Fruit fly (Drosophila melanogaster) whole organism, embryonic: Measurements from ENCODE around the gene Cyp4d14.

Source experiments
- CG10209 ChIP-seq: fragments of 200-800 bp; sonication (Bioruptor generic); optimal IDR thresholded peaks from 3 replicates; lab custom pipeline; 2017; ENCODE audit warnings: missing biosample characterization, mild to moderate bottlenecking, missing genetic modification characterization, missing genetic modification reagents
- CG10979 ChIP-seq: fragments of 200-800 bp; sonication (Bioruptor generic); optimal IDR thresholded peaks from 2 replicates; lab custom pipeline; 2018; ENCODE audit warnings: missing biosample characterization, mild to moderate bottlenecking, missing genetic modification characterization, moderate library complexity
- CG11456 ChIP-seq: fragments of 200-800 bp; sonication (Bioruptor generic); IDR thresholded peaks from 3 replicates; pipeline ENCODE4 v1.3.6; 2022; ENCODE audit warnings: missing biosample characterization, missing genetic modification characterization
- CG12219 ChIP-seq: fragments of 200-800 bp; sonication (Bioruptor generic); optimal IDR thresholded peaks from 3 replicates; lab custom pipeline; 2018; ENCODE audit warnings: missing biosample characterization, mild to moderate bottlenecking, missing genetic modification characterization
- CG14014 ChIP-seq: fragments of 200-800 bp; sonication (Bioruptor generic); IDR thresholded peaks from 2 replicates; pipeline ENCODE4 v1.3.6; 2022; ENCODE audit warnings: missing biosample characterization, missing genetic modification characterization
- CG14441 ChIP-seq: fragments of 200-800 bp; sonication (Bioruptor generic); IDR thresholded peaks from 2 replicates; pipeline ENCODE4 v1.3.6; 2022; ENCODE audit warnings: missing biosample characterization, missing genetic modification characterization
- CG14710 ChIP-seq: fragments of 200-800 bp; sonication (Bioruptor generic); optimal IDR thresholded peaks from 3 replicates; lab custom pipeline; 2019; ENCODE audit warnings: missing biosample characterization, mild to moderate bottlenecking, missing genetic modification characterization, moderate library complexity
- CG18619 ChIP-seq: fragments of 200-800 bp; sonication (Bioruptor generic); optimal IDR thresholded peaks from 3 replicates; lab custom pipeline; 2017; ENCODE audit warnings: missing biosample characterization, mild to moderate bottlenecking, missing genetic modification characterization
- CG2678 ChIP-seq: fragments of 200-800 bp; sonication (Bioruptor generic); optimal IDR thresholded peaks from 3 replicates; lab custom pipeline; 2019; ENCODE audit warnings: missing biosample characterization, mild to moderate bottlenecking, missing genetic modification characterization, moderate library complexity
- CG2875 ChIP-seq: fragments of 200-800 bp; sonication (Bioruptor generic); optimal IDR thresholded peaks from 2 replicates; lab custom pipeline; 2017; ENCODE audit warnings: missing biosample characterization, mild to moderate bottlenecking, missing genetic modification characterization, missing genetic modification reagents
- CG3281 ChIP-seq: fragments of 200-800 bp; sonication (Bioruptor generic); optimal IDR thresholded peaks from 3 replicates; lab custom pipeline; 2017; ENCODE audit warnings: missing biosample characterization, mild to moderate bottlenecking, missing genetic modification characterization
- CG3407 ChIP-seq: fragments of 200-800 bp; sonication (Bioruptor generic); optimal IDR thresholded peaks from 2 replicates; lab custom pipeline; 2018; ENCODE audit warnings: missing biosample characterization, mild to moderate bottlenecking, missing genetic modification characterization
- CG3838 ChIP-seq: fragments of 200-800 bp; sonication (Bioruptor generic); optimal IDR thresholded peaks from 3 replicates; lab custom pipeline; 2016; ENCODE audit warnings: missing biosample characterization, missing genetic modification characterization
- CG4282 ChIP-seq: fragments of 200-800 bp; sonication (Bioruptor generic); optimal IDR thresholded peaks from 2 replicates; lab custom pipeline; 2016; ENCODE audit warnings: missing biosample characterization, missing genetic modification characterization
- CG6654 ChIP-seq: fragments of 200-800 bp; sonication (Bioruptor generic); optimal IDR thresholded peaks from 2 replicates; lab custom pipeline; 2017; ENCODE audit warnings: missing biosample characterization, mild to moderate bottlenecking, missing genetic modification characterization
- CG6813 ChIP-seq: fragments of 200-800 bp; sonication (Bioruptor generic); optimal IDR thresholded peaks from 2 replicates; lab custom pipeline; 2017; ENCODE audit warnings: missing biosample characterization, missing genetic modification characterization, mild to moderate bottlenecking, moderate library complexity, missing genetic modification reagents
- CG6854 ChIP-seq: fragments of 200-800 bp; sonication (Bioruptor generic); optimal IDR thresholded peaks from 3 replicates; lab custom pipeline; 2017; ENCODE audit warnings: missing biosample characterization, mild to moderate bottlenecking, missing genetic modification characterization
- CG7839 ChIP-seq: fragments of 200-800 bp; sonication (Bioruptor generic); optimal IDR thresholded peaks from 3 replicates; lab custom pipeline; 2018; ENCODE audit warnings: missing biosample characterization, mild to moderate bottlenecking, missing genetic modification characterization, moderate library complexity
- CG9727 ChIP-seq: fragments of 200-800 bp; sonication (Bioruptor generic); optimal IDR thresholded peaks from 3 replicates; lab custom pipeline; 2017; ENCODE audit warnings: missing biosample characterization, mild to moderate bottlenecking, missing genetic modification characterization
- CG9876 ChIP-seq: fragments of 200-800 bp; sonication (Bioruptor generic); optimal IDR thresholded peaks from 2 replicates; lab custom pipeline; 2016; ENCODE audit warnings: missing biosample characterization, missing genetic modification characterization
- Dbx ChIP-seq: fragments of 200-800 bp; sonication (Bioruptor generic); IDR thresholded peaks from 3 replicates; pipeline ENCODE4 v1.3.6; 2022; ENCODE audit warnings: missing biosample characterization, missing genetic modification characterization
- Drgx ChIP-seq: fragments of 200-800 bp; sonication (Bioruptor generic); IDR thresholded peaks from 2 replicates; pipeline ENCODE4 v1.3.6; 2022; ENCODE audit warnings: missing biosample characterization, missing genetic modification characterization
- HLH3B ChIP-seq: fragments of 200-800 bp; sonication (Bioruptor generic); IDR thresholded peaks from 2 replicates; pipeline ENCODE4 v1.3.6; 2022; ENCODE audit warnings: missing biosample characterization, missing genetic modification characterization
- HLH4C ChIP-seq: fragments of 200-800 bp; sonication (Bioruptor generic); IDR thresholded peaks from 3 replicates; pipeline ENCODE4 v1.3.6; 2022; ENCODE audit warnings: missing biosample characterization, missing genetic modification characterization; ENCODE audit not compliant: partially characterized antibody
- HmgZ ChIP-seq: fragments of 200-800 bp; sonication (Bioruptor generic); optimal IDR thresholded peaks from 2 replicates; lab custom pipeline; 2018; ENCODE audit warnings: missing biosample characterization, mild to moderate bottlenecking, missing genetic modification characterization
- Hmx ChIP-seq: fragments of 200-800 bp; sonication (Bioruptor generic); optimal IDR thresholded peaks from 2 replicates; lab custom pipeline; 2016; ENCODE audit warnings: missing biosample characterization, missing genetic modification characterization
- Med ChIP-seq: fragments of 200-800 bp; sonication (Bioruptor generic); peaks from one replicate; lab custom pipeline; 2016; ENCODE audit warnings: missing biosample characterization, missing genetic modification characterization, mild to moderate bottlenecking, inconsistent platforms, moderate library complexity
- Meics ChIP-seq: fragments of 200-800 bp; sonication (Bioruptor generic); optimal IDR thresholded peaks from 2 replicates; lab custom pipeline; 2017; ENCODE audit warnings: missing biosample characterization, mild to moderate bottlenecking, missing genetic modification characterization
- Myb ChIP-seq: fragments of 200-800 bp; sonication (Bioruptor generic); optimal IDR thresholded peaks from 2 replicates; lab custom pipeline; 2016; ENCODE audit warnings: missing biosample characterization, missing genetic modification characterization
- Ptx1 ChIP-seq: fragments of 200-800 bp; sonication (Bioruptor generic); IDR thresholded peaks from 2 replicates; pipeline ENCODE4 v1.3.6; 2022; ENCODE audit warnings: missing biosample characterization, missing genetic modification characterization
- Rfx ChIP-seq: fragments of 200-800 bp; sonication (Bioruptor generic); IDR thresholded peaks from 2 replicates; pipeline ENCODE4 v1.3.6; 2022; ENCODE audit warnings: missing biosample characterization, missing genetic modification characterization
- Spps ChIP-seq: fragments of 200-800 bp; sonication (Bioruptor generic); optimal IDR thresholded peaks from 2 replicates; lab custom pipeline; 2018; ENCODE audit warnings: missing biosample characterization, mild to moderate bottlenecking, missing genetic modification characterization
- Taf1 ChIP-seq: fragments of 200-800 bp; sonication (Bioruptor generic); IDR thresholded peaks from 2 replicates; pipeline ENCODE4 v1.3.6; 2022; ENCODE audit warnings: missing biosample characterization, missing genetic modification characterization
- Vsx1 ChIP-seq: fragments of 200-800 bp; sonication (Bioruptor generic); optimal IDR thresholded peaks from 2 replicates; lab custom pipeline; 2017; ENCODE audit warnings: missing biosample characterization, mild to moderate bottlenecking, missing genetic modification characterization, missing genetic modification reagents
- bab2 ChIP-seq: fragments of 200-800 bp; sonication (Bioruptor generic); optimal IDR thresholded peaks from 2 replicates; lab custom pipeline; 2016; ENCODE audit warnings: missing biosample characterization, missing genetic modification characterization
- chn ChIP-seq: fragments of 200-800 bp; sonication (Bioruptor generic); optimal IDR thresholded peaks from 2 replicates; lab custom pipeline; 2016; ENCODE audit warnings: missing biosample characterization, missing genetic modification characterization
- exex ChIP-seq: fragments of 200-800 bp; sonication (Bioruptor generic); optimal IDR thresholded peaks from 4 replicates; lab custom pipeline; 2018; ENCODE audit warnings: missing biosample characterization, mild to moderate bottlenecking, missing genetic modification characterization, moderate library complexity
- hkb ChIP-seq, 2 experiments: fragments of 200-800 bp in 1 of 2; fragments of >200 bp in 1 of 2; sonication (Bioruptor generic) in 1 of 2; IDR thresholded peaks in 1 of 2; optimal IDR thresholded peaks in 1 of 2; 2 replicates each; pipeline versions ENCODE4 v1.3.6 to Lab custom; 2017 to 2022; ENCODE audit warnings: missing biosample characterization in 1 of 2, missing genetic modification characterization in 1 of 2
- klu ChIP-seq: fragments of 200-800 bp; sonication (Bioruptor generic); IDR thresholded peaks from 2 replicates; pipeline ENCODE4 v1.3.6; 2022; ENCODE audit warnings: missing biosample characterization, missing genetic modification characterization
- lbe ChIP-seq: fragments of 200-800 bp; sonication (Bioruptor generic); optimal IDR thresholded peaks from 2 replicates; lab custom pipeline; 2016; ENCODE audit warnings: missing biosample characterization, mild to moderate bottlenecking, missing genetic modification characterization
- nerfin-1 ChIP-seq: fragments of 200-800 bp; sonication (Bioruptor generic); optimal IDR thresholded peaks from 3 replicates; lab custom pipeline; 2019; ENCODE audit warnings: missing biosample characterization, mild to moderate bottlenecking, missing genetic modification characterization, moderate library complexity
- pita ChIP-seq: fragments of 200-800 bp; sonication (Bioruptor generic); optimal IDR thresholded peaks from 2 replicates; lab custom pipeline; 2017; ENCODE audit warnings: missing biosample characterization, mild to moderate bottlenecking, missing genetic modification characterization
- prd ChIP-seq, 3 experiments: fragments of >200 bp in 2 of 3; fragments of 200-800 bp in 1 of 3; sonication (Bioruptor generic) in 1 of 3; optimal IDR thresholded peaks in 2 of 3; IDR thresholded peaks in 1 of 3; 2 replicates in 2 of 3; 3 replicates in 1 of 3; pipeline versions ENCODE4 v1.3.6 to Lab custom; 2017 to 2022; ENCODE audit warnings: missing biosample characterization in 1 of 3, missing genetic modification characterization in 1 of 3
- pum ChIP-seq: fragments of 200-800 bp; sonication (Bioruptor generic); optimal IDR thresholded peaks from 2 replicates; lab custom pipeline; 2016; ENCODE audit warnings: missing biosample characterization, missing genetic modification characterization
- sd ChIP-seq: fragments of 200-800 bp; sonication (Bioruptor generic); optimal IDR thresholded peaks from 3 replicates; lab custom pipeline; 2018; ENCODE audit warnings: missing biosample characterization, mild to moderate bottlenecking, missing genetic modification characterization, moderate library complexity
- sqz ChIP-seq: fragments of 200-800 bp; sonication (Bioruptor generic); optimal IDR thresholded peaks from 3 replicates; lab custom pipeline; 2018; ENCODE audit warnings: missing biosample characterization, mild to moderate bottlenecking, missing genetic modification characterization
- sr ChIP-seq: fragments of 200-800 bp; sonication (Bioruptor generic); IDR thresholded peaks from 3 replicates; pipeline ENCODE4 v1.3.6; 2022; ENCODE audit warnings: missing biosample characterization, missing genetic modification characterization
- tna ChIP-seq: fragments of 200-800 bp; sonication (Bioruptor generic); IDR thresholded peaks from 2 replicates; pipeline ENCODE4 v1.3.6; 2022; ENCODE audit warnings: missing biosample characterization, missing genetic modification characterization; ENCODE audit not compliant: partially characterized antibody
- vnd ChIP-seq: fragments of 200-800 bp; sonication (Bioruptor generic); IDR thresholded peaks from 3 replicates; pipeline ENCODE4 v1.3.6; 2022; ENCODE audit warnings: missing biosample characterization, missing genetic modification characterization; ENCODE audit not compliant: partially characterized antibody
- yki ChIP-seq: fragments of >200 bp; optimal IDR thresholded peaks from 3 replicates; lab custom pipeline; 2018
- zfh1 ChIP-seq: fragments of 200-800 bp; sonication (Bioruptor generic); IDR thresholded peaks from 3 replicates; pipeline ENCODE4 v1.3.6; 2022; ENCODE audit warnings: missing biosample characterization, missing genetic modification characterization

The Cyp4d14 gene

dm6 chrX:2161020-2161419 lies 14.1 kb downstream of the Cyp4d14 start (continued):
- TF ChIP-seq prd (optimal IDR thresholded peaks at IDR 0.05; lab: Kevin White, UChicago), result no peak
- TF ChIP-seq prd (GFP tag; IDR thresholded peaks at IDR 0.05; lab: Robert Waterston, UW), result 0 out of 3 replicates have a peak, but pooled peaks have one; percentile 7
- peak; percentile 16 for TF ChIP-seq CG3281 (GFP tag; lab: Kevin White, UChicago)
- no peak for TF ChIP-seq zfh1
- no peak for TF ChIP-seq chn
- no peak for TF ChIP-seq tna (GFP tag; lab: Robert Waterston, UW)
- TF ChIP-seq lbe (GFP tag; lab: Kevin White, UChicago), result no peak
- TF ChIP-seq sd (tag; lab: Kevin White, UChicago), result peak; percentile 37
- TF ChIP-seq CG6813, result peak; percentile 9
- no peak for TF ChIP-seq vnd
- no peak for TF ChIP-seq CG12219 (GFP tag; lab: Kevin White, UChicago)
- TF ChIP-seq CG14014 (GFP tag; lab: Robert Waterston, UW), result peak; percentile 30; the same call in 1 of the 2 replicates
- peak; percentile 66 for TF ChIP-seq HmgZ (tag; lab: Kevin White, UChicago)
- TF ChIP-seq pita (GFP tag; lab: Kevin White, UChicago), result no peak
- no peak for TF ChIP-seq Drgx (GFP tag; lab: Robert Waterston, UW)
- no peak for TF ChIP-seq Ptx1
- no peak for TF ChIP-seq CG6654 (GFP tag; lab: Kevin White, UChicago)
- no peak for TF ChIP-seq CG9876
- no peak for TF ChIP-seq Dbx (GFP tag; lab: Robert Waterston, UW)
- TF ChIP-seq Rfx (GFP tag; lab: Robert Waterston, UW), result peak; percentile 68
- TF ChIP-seq CG14710 (tag; lab: Kevin White, UChicago), result no peak
- TF ChIP-seq yki (lab: Kevin White, UChicago), result no peak
- TF ChIP-seq Myb (GFP tag; lab: Kevin White, UChicago), result no peak
- no peak for TF ChIP-seq hkb (optimal IDR thresholded peaks at IDR 0.05; lab: Kevin White, UChicago)
- no peak for TF ChIP-seq hkb (GFP tag; IDR thresholded peaks at IDR 0.05; lab: Robert Waterston, UW)
- no peak for TF ChIP-seq Taf1 (GFP tag; lab: Robert Waterston, UW)
- TF ChIP-seq CG10979, result no peak
- TF ChIP-seq CG6854 (GFP tag; lab: Kevin White, UChicago), result no peak
- no peak for TF ChIP-seq HLH4C
- TF ChIP-seq sqz (GFP tag; lab: Kevin White, UChicago), result no peak
- TF ChIP-seq CG9727 (GFP tag; lab: Kevin White, UChicago), result no peak
- TF ChIP-seq Spps, result no peak
- TF ChIP-seq Meics (GFP tag; lab: Kevin White, UChicago), result peak; percentile 39
- no peak for TF ChIP-seq HLH3B
- TF ChIP-seq klu, result no peak
- TF ChIP-seq CG10209 (GFP tag; lab: Kevin White, UChicago), result no peak
- no peak for TF ChIP-seq Vsx1 (GFP tag; lab: Kevin White, UChicago)
- TF ChIP-seq CG14441 (GFP tag; lab: Robert Waterston, UW), result no peak
- TF ChIP-seq exex (tag; lab: Kevin White, UChicago), result peak; percentile 70
- TF ChIP-seq CG2875 (GFP tag; lab: Kevin White, UChicago), result no peak
- no peak for TF ChIP-seq CG4282 (GFP tag; lab: Kevin White, UChicago)
- TF ChIP-seq Med (GFP tag; lab: Kevin White, UChicago), result peak; percentile 72
- TF ChIP-seq CG3407 (GFP tag; lab: Kevin White, UChicago), result no peak
- no peak for TF ChIP-seq Hmx (GFP tag; lab: Kevin White, UChicago)
- no peak for TF ChIP-seq pum (GFP tag; lab: Kevin White, UChicago)
- no peak for TF ChIP-seq bab2
- peak; percentile 39 for TF ChIP-seq CG2678 (tag; lab: Kevin White, UChicago)
- TF ChIP-seq sr (GFP tag; lab: Robert Waterston, UW), result no peak
- TF ChIP-seq CG3838 (GFP tag; lab: Kevin White, UChicago), result no peak
- no peak for TF ChIP-seq CG18619
- TF ChIP-seq nerfin-1 (tag; lab: Kevin White, UChicago), result no peak
- peak; percentile 18 for TF ChIP-seq CG7839 (tag; lab: Kevin White, UChicago)
- TF ChIP-seq CG11456 (GFP tag; lab: Robert Waterston, UW), result no peak
